Worm (Caenorhabditis elegans) whole organism, midembryonic: ENCODE measurements around the gene nas-13.

Experiments used
- T22C8.4 ChIP-seq: fragments of 200-800 bp; sonication (Bioruptor generic); IDR thresholded peaks from 2 replicates; pipeline ENCODE4 v1.3.6; 2022; ENCODE audit warnings: missing genetic modification characterization, missing compliant biosample characterization
- flt-1 ChIP-seq: fragments of 200-800 bp; sonication (Bioruptor generic); IDR thresholded peaks from 2 replicates; pipeline ENCODE4 v1.3.6; 2022; ENCODE audit warnings: missing genetic modification characterization, missing compliant biosample characterization
- klf-2 ChIP-seq: fragments of 200-800 bp; sonication (Bioruptor generic); conservative IDR thresholded peaks from 2 replicates; pipeline ENCODE4 v1.3.6; 2022; ENCODE audit warnings: missing genetic modification reagents, missing genetic modification characterization, missing compliant biosample characterization
- med-1 ChIP-seq: sonication (generic microtip); optimal IDR thresholded peaks from 2 replicates; lab custom pipeline; 2017; ENCODE audit warnings: missing genetic modification characterization, mild to moderate bottlenecking, missing compliant biosample characterization, antibody characterized with exemption, missing genetic modification reagents; ENCODE audit not compliant: insufficient read depth
- ref-1 ChIP-seq: fragments of 200-800 bp; sonication (Bioruptor generic); conservative IDR thresholded peaks from 2 replicates; pipeline ENCODE4 v1.3.6; 2022; ENCODE audit warnings: missing genetic modification reagents, missing genetic modification characterization, missing compliant biosample characterization
- tab-1 ChIP-seq: fragments of 200-800 bp; sonication (Bioruptor generic); IDR thresholded peaks from 2 replicates; pipeline ENCODE4 v1.3.6; 2022; ENCODE audit warnings: missing genetic modification characterization, missing compliant biosample characterization
- ztf-23 ChIP-seq: fragments of 200-800 bp; sonication (Bioruptor generic); IDR thresholded peaks from 2 replicates; pipeline ENCODE4 v1.3.6; 2022; ENCODE audit warnings: missing genetic modification reagents, missing genetic modification characterization, missing compliant biosample characterization
- ztf-29 ChIP-seq: fragments of 200-800 bp; sonication (Bioruptor generic); IDR thresholded peaks from 2 replicates; pipeline ENCODE4 v1.3.6; 2022; ENCODE audit warnings: missing genetic modification reagents, missing genetic modification characterization, missing compliant biosample characterization

DNA sequence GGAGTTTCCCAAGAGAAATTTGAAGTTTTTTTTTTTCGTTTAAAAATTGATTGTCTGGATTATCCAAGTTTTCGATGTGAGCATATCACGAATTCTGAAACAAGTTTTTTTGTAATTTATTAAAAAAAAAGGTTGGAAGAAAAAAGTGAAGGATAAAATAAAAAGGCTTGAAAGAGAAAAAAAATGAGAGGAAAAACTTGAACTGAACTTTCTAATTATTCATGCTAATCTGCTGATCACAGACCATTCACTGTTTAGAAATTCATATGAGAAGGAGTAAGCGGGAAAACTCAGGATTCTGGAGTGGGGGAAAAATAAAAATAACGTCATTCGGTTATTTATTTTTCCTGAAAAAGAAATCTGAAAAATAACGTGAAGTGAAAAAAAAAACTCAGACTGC is 50.3 kb downstream of the nas-13 start, which contains the start of gene svh-5:
- no peak for TF ChIP-seq ztf-23
- TF ChIP-seq klf-2: no peak
- TF ChIP-seq T22C8.4 (GFP tag; lab: Robert Waterston, UW): no peak
- TF ChIP-seq tab-1: no peak
- no peak for TF ChIP-seq ztf-29 (GFP tag; lab: Robert Waterston, UW)
- no peak for TF ChIP-seq ref-1 (GFP tag; lab: Robert Waterston, UW)
- TF ChIP-seq flt-1 (GFP tag; lab: Robert Waterston, UW): no peak
- TF ChIP-seq med-1 (GFP tag; lab: Kevin White, UChicago): no peak
